Worm (Caenorhabditis elegans): ENCODE results near the gene ZK896.5.

ce11 chrIV:12899392-12899791 lies 19.9 kb upstream of the ZK896.5 start, which contains the start of gene K08D8.9:
- TF ChIP-seq ceh-16 (tag; optimal IDR thresholded peaks at IDR 0.05) (no peak), nhr-67 (tag; optimal IDR thresholded peaks at IDR 0.05) (no peak)

Data from whole organism, L3 larva.